Fruit fly (Drosophila melanogaster): Measurements from ENCODE around the gene Atet.

- no peak for TF ChIP-seq psq (optimal IDR thresholded peaks at IDR 0.05)
- TF ChIP-seq ttk (optimal IDR thresholded peaks at IDR 0.05) = no peak
- TF ChIP-seq Sin3A (optimal IDR thresholded peaks at IDR 0.05) = no peak
These were observed 38.1 kb upstream of the Atet start for dm6 chr2L:4295653-4296052.
